Fruit fly (Drosophila melanogaster) whole organism, wandering third instar larva: ENCODE measurements around the gene CG9673.

Source experiments
- Abd-B ChIP-seq: fragments of >200 bp; optimal IDR thresholded peaks from 2 replicates; lab custom pipeline; 2017; ENCODE audit warnings: missing biosample characterization, missing genetic modification characterization
- CG32264 ChIP-seq: fragments of 200-800 bp; sonication (Bioruptor generic); optimal IDR thresholded peaks from 2 replicates; lab custom pipeline; 2016; ENCODE audit warnings: missing biosample characterization, missing genetic modification characterization
- CG9705 ChIP-seq: fragments of 200-800 bp; sonication (Bioruptor generic); optimal IDR thresholded peaks from 2 replicates; lab custom pipeline; 2018; ENCODE audit warnings: missing biosample characterization, mild to moderate bottlenecking, missing genetic modification characterization
- Dfd ChIP-seq: fragments of >200 bp; optimal IDR thresholded peaks from 2 replicates; lab custom pipeline; 2017; ENCODE audit warnings: missing biosample characterization, missing genetic modification characterization
- GATAd ChIP-seq: sonication (Bioruptor generic); optimal IDR thresholded peaks from 2 replicates; lab custom pipeline; 2016; ENCODE audit warnings: missing biosample characterization, missing genetic modification characterization
- HLH106 ChIP-seq: fragments of 200-800 bp; optimal IDR thresholded peaks from 3 replicates; lab custom pipeline; 2019; ENCODE audit warnings: missing biosample characterization, mild to moderate bottlenecking, missing genetic modification characterization, moderate library complexity
- Hnf4 ChIP-seq: fragments of 200-800 bp; sonication (Bioruptor generic); optimal IDR thresholded peaks from 2 replicates; lab custom pipeline; 2016; ENCODE audit warnings: missing biosample characterization, mild to moderate bottlenecking, missing genetic modification characterization
- Hr83 ChIP-seq: fragments of 200-300 bp; sonication (Bioruptor generic); optimal IDR thresholded peaks from 2 replicates; lab custom pipeline; 2016; ENCODE audit warnings: missing biosample characterization, mild to moderate bottlenecking, missing genetic modification characterization, moderate library complexity; ENCODE audit not compliant: poor library complexity, severe bottlenecking
- Jra ChIP-seq: sonication (Bioruptor generic); optimal IDR thresholded peaks from 2 replicates; lab custom pipeline; 2016; ENCODE audit warnings: missing biosample characterization, missing genetic modification characterization
- Mio ChIP-seq: sonication (Bioruptor generic); optimal IDR thresholded peaks from 2 replicates; lab custom pipeline; 2016; ENCODE audit warnings: missing biosample characterization, missing genetic modification characterization
- OdsH ChIP-seq: fragments of 200-800 bp; sonication (Bioruptor generic); optimal IDR thresholded peaks from 2 replicates; lab custom pipeline; 2016; ENCODE audit warnings: missing biosample characterization, mild to moderate bottlenecking, missing genetic modification characterization
- Rel ChIP-seq, 2 experiments: fragments of 200-800 bp; sonication (Bioruptor generic) in 1 of 2; optimal IDR thresholded peaks; 2 replicates in 1 of 2; 3 replicates in 1 of 2; lab custom pipeline; 2016 to 2019; ENCODE audit warnings: mild to moderate bottlenecking in 2 of 2, missing biosample characterization in 2 of 2, missing genetic modification characterization in 2 of 2, moderate library complexity in 1 of 2
- Sp1 ChIP-seq: fragments of 200-800 bp; sonication (Bioruptor generic); optimal IDR thresholded peaks from 3 replicates; lab custom pipeline; 2019; ENCODE audit warnings: missing biosample characterization, mild to moderate bottlenecking, missing genetic modification characterization, moderate library complexity
- brk ChIP-seq: fragments of 200-800 bp; sonication (Bioruptor generic); optimal IDR thresholded peaks from 2 replicates; lab custom pipeline; 2016; ENCODE audit warnings: missing biosample characterization, mild to moderate bottlenecking, missing genetic modification characterization
- dl ChIP-seq, 2 experiments: fragments of 175-275, 200-275 bp in 1 of 2; fragments of 200-275 bp in 1 of 2; sonication (Bioruptor generic); optimal IDR thresholded peaks; lab custom pipeline; 2018; ENCODE audit warnings: mild to moderate bottlenecking in 2 of 2, missing biosample characterization in 2 of 2, missing genetic modification characterization in 2 of 2, moderate library complexity in 2 of 2; ENCODE audit not compliant: partially characterized antibody in 2 of 2, insufficient read depth in 1 of 2
- dmrt93B ChIP-seq: fragments of 200-800 bp; sonication (Bioruptor generic); optimal IDR thresholded peaks from 2 replicates; lab custom pipeline; 2018; ENCODE audit warnings: missing biosample characterization, mild to moderate bottlenecking, missing genetic modification characterization
- foxo ChIP-seq, 2 experiments: fragments of 200-800 bp; sonication (Bioruptor generic); optimal IDR thresholded peaks; 2 replicates in 1 of 2; 3 replicates in 1 of 2; lab custom pipeline; 2016 to 2017; ENCODE audit warnings: missing biosample characterization in 2 of 2, missing genetic modification characterization in 2 of 2
- fru ChIP-seq: fragments of 200-800 bp; sonication (Bioruptor generic); optimal IDR thresholded peaks from 3 replicates; lab custom pipeline; 2016; ENCODE audit warnings: missing biosample characterization, mild to moderate bottlenecking, missing genetic modification characterization
- h ChIP-seq: fragments of 200-800 bp; sonication (Bioruptor generic); optimal IDR thresholded peaks from 3 replicates; lab custom pipeline; 2016; ENCODE audit warnings: missing biosample characterization, mild to moderate bottlenecking, missing genetic modification characterization
- jim ChIP-seq: fragments of 175-275, 200-325 bp; sonication (Bioruptor generic); optimal IDR thresholded peaks from 2 replicates; lab custom pipeline; 2016; ENCODE audit warnings: missing biosample characterization, mild to moderate bottlenecking, missing genetic modification characterization
- pan ChIP-seq: fragments of >200 bp; optimal IDR thresholded peaks from 2 replicates; lab custom pipeline; 2017
- psq ChIP-seq: fragments of 200-800 bp; sonication (Bioruptor generic); optimal IDR thresholded peaks from 3 replicates; lab custom pipeline; 2017; ENCODE audit warnings: missing biosample characterization, mild to moderate bottlenecking, missing genetic modification characterization, moderate library complexity
- rgr ChIP-seq: fragments of 200-800 bp; sonication (Bioruptor generic); optimal IDR thresholded peaks from 3 replicates; lab custom pipeline; 2016; ENCODE audit warnings: missing biosample characterization, mild to moderate bottlenecking, missing genetic modification characterization
- sage ChIP-seq: fragments of 200-800 bp; sonication (Bioruptor generic); optimal IDR thresholded peaks from 2 replicates; lab custom pipeline; 2016; ENCODE audit warnings: missing biosample characterization, mild to moderate bottlenecking, missing genetic modification characterization
- tai ChIP-seq: sonication (Bioruptor generic); optimal IDR thresholded peaks from 2 replicates; lab custom pipeline; 2016; ENCODE audit warnings: missing biosample characterization, missing genetic modification characterization
- woc ChIP-seq: sonication (Bioruptor generic); optimal IDR thresholded peaks from 2 replicates; lab custom pipeline; 2016; ENCODE audit warnings: missing biosample characterization, mild to moderate bottlenecking, missing genetic modification characterization

Gene CG9673

DNA sequence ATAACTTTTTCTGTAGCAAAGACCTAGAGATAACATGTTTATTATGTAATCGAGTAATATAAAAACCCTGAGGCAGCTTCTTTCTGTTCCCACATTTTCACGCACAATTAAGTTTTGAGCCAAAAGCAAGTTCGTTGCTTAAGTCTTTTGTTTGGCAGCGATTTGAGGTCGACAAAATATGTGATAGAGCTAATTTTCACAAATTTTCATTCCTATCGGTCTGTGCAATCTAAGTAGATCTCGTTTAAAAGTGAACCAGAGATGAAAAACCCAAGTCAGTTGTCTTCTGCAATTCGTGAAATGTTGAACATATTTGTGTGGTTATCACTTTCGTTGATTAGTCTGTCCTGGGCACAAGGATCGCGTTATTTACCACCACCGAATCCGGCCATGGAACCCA lies 34.2 kb upstream of the CG9673 start, which contains the start of gene TwdlZ:
TSS of gene TwdlZ (plus strand) at position 301 of the 400 bp plus-strand sequence.
- TF ChIP-seq Sp1 (GFP tag; lab: Kevin White, UChicago) (no peak), GATAd (no peak)

DNA sequence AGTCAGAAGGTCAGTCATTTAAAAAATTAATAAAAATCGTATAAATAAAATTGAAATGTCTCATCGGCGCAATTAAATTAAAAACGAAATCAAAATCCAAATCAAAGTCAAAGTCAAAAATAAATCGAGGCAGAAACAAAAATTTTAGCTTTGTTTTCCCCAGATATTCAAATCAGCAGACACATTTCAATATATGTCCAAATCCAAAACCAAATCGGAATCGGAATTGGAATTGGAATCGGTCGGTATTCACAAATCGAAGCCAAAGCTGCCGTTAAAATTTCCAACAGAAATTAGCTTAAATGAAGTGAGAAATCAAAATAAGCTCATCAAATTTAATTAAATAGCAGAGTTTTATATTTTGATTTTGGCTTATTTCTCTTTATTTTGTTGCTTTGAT lies 32.5 kb upstream of the CG9673 start:
- TF ChIP-seq Rel (GFP tag; optimal IDR thresholded peaks at IDR 0.05; lab: Kevin White, UChicago) (no peak), Rel (tag; optimal IDR thresholded peaks at IDR 0.05; lab: Kevin White, UChicago) (no peak), dl (GFP tag; optimal IDR thresholded peaks at IDR 0.05; lab: Kevin White, UChicago; ENCODE audit: insufficient read depth in 1 of 2, partially characterized antibody in 2 of 2) (no peak), dmrt93B (GFP tag; lab: Kevin White, UChicago) (no peak), woc (GFP tag; lab: Kevin White, UChicago) (no peak), Hr83 (GFP tag; lab: Kevin White, UChicago) (no peak), psq (GFP tag; lab: Kevin White, UChicago) (no peak)

DNA sequence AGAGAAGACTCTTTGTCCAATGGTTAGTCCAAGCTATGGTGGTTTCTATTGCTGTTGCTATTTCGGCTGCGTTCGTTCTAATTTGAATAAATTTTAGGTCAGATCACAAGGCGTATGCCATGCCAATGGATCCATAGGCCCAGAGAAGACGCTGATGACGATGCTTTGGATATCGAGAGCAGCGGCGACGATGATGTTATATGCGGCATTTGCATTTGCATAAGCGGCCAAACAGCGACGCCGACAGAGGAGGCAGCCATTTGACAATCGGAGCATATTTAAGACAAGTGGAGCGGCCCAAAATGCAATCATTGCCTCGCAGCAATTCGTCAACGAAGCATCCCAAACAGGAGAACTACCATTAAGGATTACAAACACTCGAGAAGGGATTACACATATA lies 31.0 kb upstream of the CG9673 start, which contains the start of gene TwdlY:
TSS of gene TwdlY (plus strand) at position 301 of the 400 bp plus-strand sequence.
- no peak for TF ChIP-seq tai (GFP tag; lab: Kevin White, UChicago)
- no peak for TF ChIP-seq OdsH (GFP tag; lab: Kevin White, UChicago)
- no peak for TF ChIP-seq GATAd
- no peak for TF ChIP-seq brk (GFP tag; lab: Kevin White, UChicago)
- TF ChIP-seq Abd-B (GFP tag; lab: Kevin White, UChicago): no peak
- TF ChIP-seq Sp1 (GFP tag; lab: Kevin White, UChicago): no peak
- TF ChIP-seq Mio (GFP tag; lab: Kevin White, UChicago): no peak
- TF ChIP-seq Rel (GFP tag; optimal IDR thresholded peaks at IDR 0.05; lab: Kevin White, UChicago): no peak
- no peak for TF ChIP-seq Rel (tag; optimal IDR thresholded peaks at IDR 0.05; lab: Kevin White, UChicago)
- no peak for TF ChIP-seq HLH106 (tag; lab: Kevin White, UChicago)
- no peak for TF ChIP-seq Jra (GFP tag; lab: Kevin White, UChicago)
- no peak for TF ChIP-seq CG32264
- no peak for TF ChIP-seq sage
- TF ChIP-seq, all 38 proteins: peak for 0

DNA sequence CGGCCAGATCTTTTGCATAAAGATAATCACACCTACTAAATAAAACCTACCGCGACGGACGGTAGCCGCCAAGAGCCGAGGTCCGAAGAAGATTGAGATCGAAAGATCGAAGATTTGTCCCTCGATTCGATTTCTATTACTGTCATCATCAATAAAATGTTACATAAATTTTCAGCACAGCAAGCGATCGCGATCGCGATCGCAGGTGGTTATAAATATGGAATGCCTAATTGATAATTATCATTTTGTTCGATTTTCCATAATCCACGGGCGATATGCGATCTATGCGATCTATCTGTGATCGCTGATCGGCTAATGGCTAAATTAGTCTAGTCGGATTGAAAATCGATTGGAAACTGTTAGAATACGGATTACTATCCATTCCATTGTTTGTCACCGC lies 29.6 kb upstream of the CG9673 start:
- TF ChIP-seq HLH106 (tag; lab: Kevin White, UChicago): no peak
- TF ChIP-seq foxo (GFP tag; optimal IDR thresholded peaks at IDR 0.05; lab: Kevin White, UChicago): no peak
- no peak for TF ChIP-seq rgr (GFP tag; lab: Kevin White, UChicago)
- no peak for TF ChIP-seq Dfd (GFP tag; lab: Kevin White, UChicago)
- no peak for TF ChIP-seq pan (lab: Kevin White, UChicago)
- TF ChIP-seq dmrt93B (GFP tag; lab: Kevin White, UChicago): no peak
- no peak for TF ChIP-seq CG9705 (GFP tag; lab: Kevin White, UChicago)
- no peak for TF ChIP-seq Rel (GFP tag; optimal IDR thresholded peaks at IDR 0.05; lab: Kevin White, UChicago)
- TF ChIP-seq Rel (tag; optimal IDR thresholded peaks at IDR 0.05; lab: Kevin White, UChicago): no peak
- TF ChIP-seq, all 38 proteins: peak for 0

DNA sequence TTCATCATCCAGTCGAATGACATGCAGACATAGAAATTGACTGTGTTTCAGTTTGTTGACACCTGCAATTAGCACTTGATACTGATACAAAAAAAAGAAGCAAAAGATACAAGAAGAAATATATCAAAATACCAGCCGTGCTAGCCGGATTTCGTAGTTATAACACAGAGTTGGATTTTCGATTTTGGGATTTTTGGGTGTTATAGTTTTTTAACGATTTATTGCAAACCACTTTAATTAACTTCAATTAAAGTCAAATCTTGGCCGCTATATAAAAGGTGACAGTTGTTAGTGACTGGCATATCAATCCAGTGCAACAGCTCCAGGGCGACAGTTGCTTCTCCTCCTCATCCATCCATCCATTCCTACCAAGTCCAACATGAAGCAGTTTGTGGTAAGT lies 27.1 kb upstream of the CG9673 start, which contains the start of gene TwdlX:
TSS of gene TwdlX (plus strand) at position 301 of the 400 bp plus-strand sequence.
- TF ChIP-seq Jra (GFP tag; lab: Kevin White, UChicago): no peak
- TF ChIP-seq jim (GFP tag; lab: Kevin White, UChicago): no peak
- no peak for TF ChIP-seq Hnf4 (GFP tag; lab: Kevin White, UChicago)
- no peak for TF ChIP-seq HLH106 (tag; lab: Kevin White, UChicago)
- TF ChIP-seq h (GFP tag; lab: Kevin White, UChicago): no peak
- no peak for TF ChIP-seq brk (GFP tag; lab: Kevin White, UChicago)
- no peak for TF ChIP-seq GATAd

DNA sequence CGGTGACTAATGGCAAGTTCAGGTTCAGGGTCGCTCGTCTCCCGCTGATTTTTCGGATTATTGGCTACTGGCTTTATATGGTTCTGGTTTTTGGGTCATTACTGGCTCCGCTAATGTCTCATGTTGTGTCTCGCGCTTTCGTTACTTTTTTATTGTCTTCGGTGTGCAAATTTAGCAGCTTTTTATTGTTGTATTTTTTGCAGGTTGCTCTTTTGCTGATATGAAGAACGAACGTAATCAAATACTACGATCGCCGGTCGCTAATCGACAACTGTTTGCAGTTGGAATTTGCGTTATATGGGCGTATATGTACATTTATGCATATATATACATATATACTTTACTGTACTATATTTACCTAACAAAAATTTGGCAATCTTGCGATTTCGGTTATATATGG lies 20.9 kb upstream of the CG9673 start:
- TF ChIP-seq rgr (GFP tag; lab: Kevin White, UChicago): no peak
- peak; percentile 5 for TF ChIP-seq fru (GFP tag; lab: Kevin White, UChicago)
